Worm (Caenorhabditis elegans) whole organism, L1 larva: Measurements from ENCODE around the gene nfu-1.

Experiments
- alr-1 ChIP-seq: fragments of 200-800 bp; sonication (Bioruptor generic); optimal IDR thresholded peaks from 2 replicates; lab custom pipeline; 2018; ENCODE audit warnings: borderline replicate concordance, mild to moderate bottlenecking, missing genetic modification characterization, missing compliant biosample characterization
- aly-2 ChIP-seq: fragments of 150-350 bp; optimal IDR thresholded peaks from 2 replicates; lab custom pipeline; 2014; ENCODE audit warnings: missing biosample characterization, missing genetic modification characterization
- blmp-1 ChIP-seq: fragments of 150-350 bp; optimal IDR thresholded peaks from 2 replicates; lab custom pipeline; 2014; ENCODE audit warnings: missing biosample characterization, missing genetic modification characterization
- ceh-90 ChIP-seq: sonication (generic microtip); optimal IDR thresholded peaks from 2 replicates; lab custom pipeline; 2016; ENCODE audit warnings: missing genetic modification characterization, missing compliant biosample characterization
- ces-1 ChIP-seq: fragments of 150-350 bp; optimal IDR thresholded peaks from 2 replicates; lab custom pipeline; 2014; ENCODE audit warnings: missing biosample characterization, missing genetic modification reagents, missing genetic modification characterization
- dpl-1 ChIP-seq, 3 experiments: fragments of 150-350 bp in 2 of 3; sonication (generic microtip) in 1 of 3; optimal IDR thresholded peaks; 2 replicates each; lab custom pipeline; 2014 to 2017; ENCODE audit warnings: missing biosample characterization in 3 of 3, missing genetic modification characterization in 3 of 3, missing genetic modification reagents in 3 of 3
- dsc-1 ChIP-seq: sonication (generic microtip); optimal IDR thresholded peaks from 2 replicates; lab custom pipeline; 2016; ENCODE audit warnings: mild to moderate bottlenecking, missing genetic modification characterization, missing compliant biosample characterization
- efl-1 ChIP-seq, 4 experiments: fragments of 150-350 bp; optimal IDR thresholded peaks in 3 of 4; peaks in 1 of 4; 1 replicate in 1 of 4; 2 replicates in 3 of 4; lab custom pipeline; 2014; ENCODE audit warnings: missing biosample characterization in 2 of 4, missing genetic modification characterization in 2 of 4, missing genetic modification reagents in 2 of 4
- elt-2 ChIP-seq: sonication (generic microtip); optimal IDR thresholded peaks from 2 replicates; lab custom pipeline; 2016; ENCODE audit warnings: missing genetic modification characterization, mild to moderate bottlenecking, inconsistent platforms, missing compliant biosample characterization, missing genetic modification reagents
- ets-5 ChIP-seq: fragments of 200-800 bp; sonication (Bioruptor generic); IDR thresholded peaks from 2 replicates; pipeline ENCODE4 v1.3.6; 2022; ENCODE audit warnings: missing genetic modification characterization, missing compliant biosample characterization
- fkh-10 ChIP-seq: sonication (generic microtip); optimal IDR thresholded peaks from 2 replicates; lab custom pipeline; 2017; ENCODE audit warnings: missing biosample characterization, missing genetic modification reagents, missing genetic modification characterization
- fos-1 ChIP-seq: fragments of 150-350 bp; optimal IDR thresholded peaks from 2 replicates; lab custom pipeline; 2014; ENCODE audit warnings: missing biosample characterization, missing genetic modification characterization
- hlh-17 ChIP-seq: fragments of 200-800 bp; sonication (Bioruptor generic); optimal IDR thresholded peaks from 2 replicates; lab custom pipeline; 2018; ENCODE audit warnings: missing genetic modification characterization, mild to moderate bottlenecking, missing compliant biosample characterization, moderate library complexity, borderline replicate concordance
- isw-1 ChIP-seq: fragments of 200-800 bp; sonication (Bioruptor generic); IDR thresholded peaks from 2 replicates; pipeline ENCODE4 v1.3.6; 2022; ENCODE audit warnings: missing genetic modification characterization, missing compliant biosample characterization
- jun-1 ChIP-seq: fragments of 150-350 bp; optimal IDR thresholded peaks from 2 replicates; lab custom pipeline; 2014; ENCODE audit warnings: missing biosample characterization, missing genetic modification reagents, missing genetic modification characterization
- lin-14 ChIP-seq: fragments of 200-800 bp; sonication (Bioruptor generic); optimal IDR thresholded peaks from 2 replicates; lab custom pipeline; 2018; ENCODE audit warnings: mild to moderate bottlenecking, missing genetic modification characterization, moderate library complexity, missing compliant biosample characterization
- lin-35 ChIP-seq, 2 experiments: fragments of 150-350 bp; optimal IDR thresholded peaks; 2 replicates each; lab custom pipeline; 2014; ENCODE audit warnings: missing biosample characterization in 2 of 2, missing genetic modification characterization in 2 of 2, missing genetic modification reagents in 2 of 2
- lir-3 ChIP-seq: sonication (generic microtip); optimal IDR thresholded peaks from 2 replicates; lab custom pipeline; 2016; ENCODE audit warnings: mild to moderate bottlenecking, missing genetic modification characterization, moderate library complexity, missing compliant biosample characterization; ENCODE audit not compliant: poor library complexity
- mab-9 ChIP-seq: fragments of 200-800 bp; sonication (Bioruptor generic); IDR thresholded peaks from 2 replicates; pipeline ENCODE4 v1.3.6; 2022; ENCODE audit warnings: missing genetic modification reagents, missing genetic modification characterization, missing compliant biosample characterization
- nhr-12 ChIP-seq: sonication (generic microtip); optimal IDR thresholded peaks from 2 replicates; lab custom pipeline; 2017; ENCODE audit warnings: missing biosample characterization, missing genetic modification characterization
- nhr-20 ChIP-seq: sonication (generic microtip); optimal IDR thresholded peaks from 2 replicates; lab custom pipeline; 2016; ENCODE audit warnings: mild to moderate bottlenecking, missing genetic modification characterization, missing compliant biosample characterization
- nhr-28 ChIP-seq: fragments of 150-350 bp; optimal IDR thresholded peaks from 2 replicates; lab custom pipeline; 2014; ENCODE audit warnings: missing biosample characterization, missing genetic modification characterization
- nhr-84 ChIP-seq: sonication (generic microtip); optimal IDR thresholded peaks from 2 replicates; lab custom pipeline; 2017; ENCODE audit warnings: missing biosample characterization, missing genetic modification characterization
- nhr-90 ChIP-seq: sonication (generic microtip); optimal IDR thresholded peaks from 2 replicates; lab custom pipeline; 2016; ENCODE audit warnings: mild to moderate bottlenecking, missing genetic modification characterization, missing compliant biosample characterization; ENCODE audit not compliant: poor library complexity
- pax-3 ChIP-seq: fragments of 200-800 bp; sonication (Bioruptor generic); optimal IDR thresholded peaks from 2 replicates; lab custom pipeline; 2018; ENCODE audit warnings: mild to moderate bottlenecking, missing genetic modification characterization, moderate library complexity, missing compliant biosample characterization
- pqm-1 ChIP-seq: sonication (generic microtip); optimal IDR thresholded peaks from 3 replicates; lab custom pipeline; 2017; ENCODE audit warnings: missing biosample characterization, missing genetic modification characterization
- rnt-1 ChIP-seq: sonication (generic microtip); optimal IDR thresholded peaks from 2 replicates; lab custom pipeline; 2016; ENCODE audit warnings: mild to moderate bottlenecking, missing genetic modification characterization, moderate library complexity, missing compliant biosample characterization
- sup-37 ChIP-seq: fragments of 200-800 bp; sonication (Bioruptor generic); optimal IDR thresholded peaks from 2 replicates; lab custom pipeline; 2018; ENCODE audit warnings: mild to moderate bottlenecking, missing genetic modification characterization, missing compliant biosample characterization
- swsn-7 ChIP-seq: sonication (generic microtip); optimal IDR thresholded peaks from 2 replicates; lab custom pipeline; 2016; ENCODE audit warnings: missing genetic modification characterization, missing compliant biosample characterization
- tlp-1 ChIP-seq: fragments of 150-350 bp; optimal IDR thresholded peaks from 2 replicates; lab custom pipeline; 2014; ENCODE audit warnings: missing biosample characterization, missing genetic modification characterization
- unc-130 ChIP-seq: fragments of 150-350 bp; optimal IDR thresholded peaks from 2 replicates; lab custom pipeline; 2017; ENCODE audit warnings: missing biosample characterization, missing genetic modification characterization, inconsistent platforms
- unc-30 ChIP-seq: sonication (generic microtip); optimal IDR thresholded peaks from 2 replicates; lab custom pipeline; 2017; ENCODE audit warnings: missing biosample characterization, missing genetic modification characterization
- vab-15 ChIP-seq: sonication (generic microtip); optimal IDR thresholded peaks from 2 replicates; lab custom pipeline; 2017; ENCODE audit warnings: missing genotype, mild to moderate bottlenecking, missing genetic modification characterization, missing compliant biosample characterization
- zag-1 ChIP-seq: fragments of 150-350 bp; optimal IDR thresholded peaks from 2 replicates; lab custom pipeline; 2014; ENCODE audit warnings: missing biosample characterization, missing genetic modification characterization
- zip-4 ChIP-seq: fragments of 200-800 bp; sonication (Bioruptor generic); optimal IDR thresholded peaks from 2 replicates; lab custom pipeline; 2018; ENCODE audit warnings: mild to moderate bottlenecking, missing genetic modification characterization, moderate library complexity, missing compliant biosample characterization
- ztf-11 ChIP-seq, 2 experiments: sonication (generic microtip); optimal IDR thresholded peaks; 2 replicates each; lab custom pipeline; 2016 to 2017; ENCODE audit warnings: missing genetic modification characterization in 2 of 2, missing biosample characterization in 1 of 2, missing compliant biosample characterization in 1 of 2

The nfu-1 gene

DNA sequence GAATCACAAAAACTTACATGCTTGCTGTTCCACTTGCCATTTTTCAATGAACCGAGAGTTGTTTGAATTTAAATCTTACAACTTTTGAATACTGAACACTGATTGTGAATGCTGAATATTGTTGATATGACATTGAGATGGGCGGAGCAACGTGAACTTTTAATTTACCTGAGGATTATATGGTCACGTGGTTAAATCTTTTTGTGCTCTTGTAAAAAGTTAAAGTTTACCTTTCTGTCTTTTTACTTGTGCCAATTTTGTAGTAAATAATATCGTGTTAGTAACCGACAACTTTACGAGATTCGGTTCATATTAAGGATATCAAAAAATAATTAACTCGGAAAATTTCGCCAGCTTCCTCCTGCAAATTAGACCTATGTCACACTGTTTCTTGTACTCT lies 35.0 kb upstream of the nfu-1 start, which contains the start of gene Y43C5B.2:
Gene Y43C5B.2 (minus strand): TSS at position 101 of the 400 bp plus-strand sequence.
- TF ChIP-seq jun-1 = no peak
- TF ChIP-seq hlh-17 (GFP tag; lab: Kevin White, UChicago) = no peak
- TF ChIP-seq lin-14 (GFP tag; lab: Kevin White, UChicago) = no peak
- TF ChIP-seq ces-1 = no peak
- no peak for TF ChIP-seq nhr-84 (tag; lab: Kevin White, UChicago)
- TF ChIP-seq isw-1 (GFP tag; lab: Robert Waterston, UW) = no peak
- TF ChIP-seq nhr-20 (tag; lab: Kevin White, UChicago) = no peak
- no peak for TF ChIP-seq ets-5 (GFP tag; lab: Robert Waterston, UW)
- no peak for TF ChIP-seq mab-9 (GFP tag; lab: Robert Waterston, UW)
- no peak for TF ChIP-seq nhr-12 (tag; lab: Kevin White, UChicago)
- TF ChIP-seq vab-15 (tag; lab: Kevin White, UChicago) = no peak
- TF ChIP-seq unc-130 (tag; lab: Kevin White, UChicago) = no peak
- no peak for TF ChIP-seq fos-1 (tag; lab: Kevin White, UChicago)
- no peak for TF ChIP-seq nhr-28
- TF ChIP-seq tlp-1 (tag; lab: Kevin White, UChicago) = no peak

DNA sequence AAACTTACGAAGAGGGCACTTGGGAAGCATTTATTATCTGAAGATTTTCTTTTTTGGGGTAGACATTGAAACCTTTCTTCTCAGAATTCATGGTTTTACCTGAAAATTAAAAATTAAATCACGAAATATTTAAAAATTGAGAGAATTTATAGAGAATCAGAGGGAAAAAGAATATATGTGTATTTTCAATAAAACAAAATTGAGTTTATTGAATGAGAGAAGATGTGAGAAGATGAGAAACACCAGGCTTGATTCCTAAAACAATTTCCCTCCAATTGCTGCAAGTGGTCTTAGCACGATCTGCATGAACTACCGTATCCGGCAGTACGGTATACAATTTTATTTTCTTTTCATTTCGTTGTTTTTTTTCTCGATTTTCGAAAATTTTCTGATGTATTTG lies 30.1 kb upstream of the nfu-1 start, which contains the start of gene R11A8.1:
Gene R11A8.1 (minus strand): TSS at position 101 of the 400 bp plus-strand sequence.
- TF ChIP-seq fkh-10 (GFP tag; lab: Kevin White, UChicago) = no peak
- no peak for TF ChIP-seq jun-1
- no peak for TF ChIP-seq rnt-1 (tag; lab: Kevin White, UChicago)
- TF ChIP-seq pqm-1 (tag; lab: Kevin White, UChicago) = no peak
- no peak for TF ChIP-seq nhr-84 (tag; lab: Kevin White, UChicago)
- TF ChIP-seq lir-3 (tag; lab: Kevin White, UChicago) = no peak
- TF ChIP-seq swsn-7 = no peak
- TF ChIP-seq alr-1 (tag; lab: Kevin White, UChicago) = no peak

ce11 chrIV:10357842-10358241 lies 29.4 kb upstream of the nfu-1 start, which contains the start of gene gkow-1:
TSS of gene gkow-1 (plus strand) at chrIV:10358142.
- TF ChIP-seq ztf-11 (tag; optimal IDR thresholded peaks at IDR 0.05; lab: Kevin White, UChicago) (no peak), elt-2 (tag; lab: Kevin White, UChicago) (no peak), dpl-1 (GFP tag; optimal IDR thresholded peaks at IDR 0.05; lab: Kevin White, UChicago) (peak in 1 of 3 experiments; percentile 26), nhr-12 (tag; lab: Kevin White, UChicago) (no peak), efl-1 (optimal IDR thresholded peaks at IDR 0.05; lab: Kevin White, UChicago) (peak in 1 of 2 experiments; percentile 13), efl-1 (GFP tag; optimal IDR thresholded peaks at IDR 0.05 in 1 of 2; lab: Kevin White, UChicago) (peak in 1 of 2 experiments; percentile 15), zag-1 (tag; lab: Kevin White, UChicago) (no peak), blmp-1 (peak; percentile 37)

DNA sequence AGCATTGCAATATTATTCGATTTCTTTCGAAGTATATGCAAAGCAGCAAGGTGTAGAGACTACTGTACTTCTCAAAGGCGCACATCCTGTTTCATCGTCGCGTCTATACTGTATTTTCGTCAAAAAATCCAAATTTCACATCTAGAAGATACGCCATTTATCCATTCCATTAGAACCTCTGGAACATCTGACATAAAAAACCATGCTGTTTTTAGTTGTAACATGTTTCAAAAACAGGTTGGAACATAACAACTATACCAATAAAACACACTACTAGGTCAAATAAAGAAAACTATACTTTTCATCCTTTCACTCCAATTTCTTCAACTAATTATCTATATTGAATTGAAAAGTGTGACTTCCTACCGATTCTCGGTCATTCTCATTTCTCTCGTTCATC lies 26.9 kb upstream of the nfu-1 start, which contains the start of gene ugt-59:
Gene ugt-59 (plus strand): TSS at position 301 of the 400 bp plus-strand sequence.
- no peak for TF ChIP-seq zag-1 (tag; lab: Kevin White, UChicago)
- TF ChIP-seq lin-35 (GFP tag; optimal IDR thresholded peaks at IDR 0.05; lab: Kevin White, UChicago) = no peak
- TF ChIP-seq sup-37 = no peak
- no peak for TF ChIP-seq pax-3 (tag; lab: Kevin White, UChicago)
- TF ChIP-seq nhr-90 (tag; lab: Kevin White, UChicago) = no peak
- TF ChIP-seq aly-2 = no peak
- TF ChIP-seq dsc-1 = no peak
- TF ChIP-seq ceh-90 = no peak
- no peak for TF ChIP-seq unc-30
- TF ChIP-seq zip-4 (GFP tag; lab: Kevin White, UChicago) = no peak
- no peak for TF ChIP-seq efl-1 (optimal IDR thresholded peaks at IDR 0.05; lab: Kevin White, UChicago)
- no peak for TF ChIP-seq efl-1 (GFP tag; optimal IDR thresholded peaks at IDR 0.05 in 1 of 2; lab: Kevin White, UChicago)
